Fruit fly (Drosophila melanogaster) whole organism, embryonic: Measurements from ENCODE around the gene CG13029.

ENCODE experiments used
- Adf1 ChIP-seq: fragments of 200-800 bp; sonication (Bioruptor generic); IDR thresholded peaks from 2 replicates; pipeline ENCODE4 v1.3.6; 2022; ENCODE audit warnings: missing biosample characterization, missing genetic modification characterization
- Atf-2 ChIP-seq: fragments of 200-800 bp; sonication (Bioruptor generic); optimal IDR thresholded peaks from 2 replicates; lab custom pipeline; 2016; ENCODE audit warnings: missing biosample characterization, missing genetic modification characterization
- Atf3 ChIP-seq: fragments of 200-800 bp; sonication (Bioruptor generic); optimal IDR thresholded peaks from 3 replicates; lab custom pipeline; 2016; ENCODE audit warnings: missing biosample characterization, missing genetic modification characterization
- CG10321 ChIP-seq: fragments of 200-800 bp; sonication (Bioruptor generic); IDR thresholded peaks from 2 replicates; pipeline ENCODE4 v1.3.6; 2022; ENCODE audit warnings: missing biosample characterization, missing genetic modification characterization
- CG11456 ChIP-seq: fragments of 200-800 bp; sonication (Bioruptor generic); IDR thresholded peaks from 3 replicates; pipeline ENCODE4 v1.3.6; 2022; ENCODE audit warnings: missing biosample characterization, missing genetic modification characterization
- CG11696 ChIP-seq: fragments of 200-800 bp; sonication (Bioruptor generic); IDR thresholded peaks from 2 replicates; pipeline ENCODE4 v1.3.6; 2022; ENCODE audit warnings: missing biosample characterization, missing genetic modification characterization
- CG12391 ChIP-seq: fragments of 200-800 bp; sonication (Bioruptor generic); optimal IDR thresholded peaks from 3 replicates; lab custom pipeline; 2018; ENCODE audit warnings: missing biosample characterization, mild to moderate bottlenecking, missing genetic modification characterization, moderate library complexity
- CG13424 ChIP-seq: fragments of 200-800 bp; sonication (Bioruptor generic); optimal IDR thresholded peaks from 2 replicates; lab custom pipeline; 2019; ENCODE audit warnings: missing biosample characterization, mild to moderate bottlenecking, missing genetic modification characterization, moderate library complexity
- CG14441 ChIP-seq: fragments of 200-800 bp; sonication (Bioruptor generic); IDR thresholded peaks from 2 replicates; pipeline ENCODE4 v1.3.6; 2022; ENCODE audit warnings: missing biosample characterization, missing genetic modification characterization
- CG17361 ChIP-seq: fragments of 200-800 bp; sonication (Bioruptor generic); IDR thresholded peaks from 3 replicates; pipeline ENCODE4 v1.3.6; 2022; ENCODE audit warnings: missing biosample characterization, missing genetic modification characterization
- CG2120 ChIP-seq: fragments of 200-800 bp; sonication (Bioruptor generic); optimal IDR thresholded peaks from 3 replicates; lab custom pipeline; 2016; ENCODE audit warnings: missing biosample characterization, missing genetic modification characterization
- CG3163 ChIP-seq: fragments of 200-800 bp; sonication (Bioruptor generic); optimal IDR thresholded peaks from 3 replicates; lab custom pipeline; 2016; ENCODE audit warnings: missing biosample characterization, missing genetic modification characterization
- CG32772 ChIP-seq: fragments of 200-800 bp; sonication (Bioruptor generic); IDR thresholded peaks from 2 replicates; pipeline ENCODE4 v1.3.6; 2022; ENCODE audit warnings: missing biosample characterization, missing genetic modification characterization
- CG33213 ChIP-seq: fragments of 200-800 bp; sonication (Bioruptor generic); optimal IDR thresholded peaks from 3 replicates; lab custom pipeline; 2016; ENCODE audit warnings: missing biosample characterization, missing genetic modification characterization
- CG34422 ChIP-seq: fragments of 200-800 bp; sonication (Bioruptor generic); IDR thresholded peaks from 3 replicates; pipeline ENCODE4 v1.3.6; 2022; ENCODE audit warnings: missing biosample characterization, missing genetic modification characterization
- CG4404 ChIP-seq: fragments of 200-800 bp; sonication (Bioruptor generic); IDR thresholded peaks from 2 replicates; pipeline ENCODE4 v1.3.6; 2022; ENCODE audit warnings: missing biosample characterization, missing genetic modification characterization
- CG4820 ChIP-seq: fragments of 200-800 bp; sonication (Bioruptor generic); optimal IDR thresholded peaks from 3 replicates; lab custom pipeline; 2016; ENCODE audit warnings: missing biosample characterization, missing genetic modification characterization
- CG4854 ChIP-seq: fragments of 200-800 bp; sonication (Bioruptor generic); optimal IDR thresholded peaks from 2 replicates; lab custom pipeline; 2016; ENCODE audit warnings: missing biosample characterization, missing genetic modification characterization, inconsistent platforms
- CG7928 ChIP-seq: fragments of 200-800 bp; sonication (Bioruptor generic); optimal IDR thresholded peaks from 2 replicates; lab custom pipeline; 2017; ENCODE audit warnings: missing biosample characterization, mild to moderate bottlenecking, missing genetic modification characterization
- CG7963 ChIP-seq: fragments of 200-800 bp; sonication (Bioruptor generic); IDR thresholded peaks from 3 replicates; pipeline ENCODE4 v1.3.6; 2022; ENCODE audit warnings: missing biosample characterization, missing genetic modification characterization; ENCODE audit not compliant: partially characterized antibody
- CG8478 ChIP-seq: fragments of >200 bp; optimal IDR thresholded peaks from 2 replicates; lab custom pipeline; 2018
- CG9609 ChIP-seq: fragments of 200-800 bp; sonication (Bioruptor generic); optimal IDR thresholded peaks from 3 replicates; lab custom pipeline; 2016; ENCODE audit warnings: missing biosample characterization, missing genetic modification characterization
- CG9876 ChIP-seq: fragments of 200-800 bp; sonication (Bioruptor generic); optimal IDR thresholded peaks from 2 replicates; lab custom pipeline; 2016; ENCODE audit warnings: missing biosample characterization, missing genetic modification characterization
- CG9932 ChIP-seq: fragments of 200-800 bp; sonication (Bioruptor generic); IDR thresholded peaks from 2 replicates; pipeline ENCODE4 v1.3.6; 2022; ENCODE audit warnings: missing biosample characterization, missing genetic modification characterization
- Dek ChIP-seq: fragments of 200-800 bp; sonication (Bioruptor generic); optimal IDR thresholded peaks from 3 replicates; lab custom pipeline; 2019; ENCODE audit warnings: missing biosample characterization, mild to moderate bottlenecking, missing genetic modification characterization, moderate library complexity
- Doc2 ChIP-seq: fragments of 200-800 bp; sonication (Bioruptor generic); IDR thresholded peaks from 2 replicates; pipeline ENCODE4 v1.3.6; 2022; ENCODE audit warnings: missing biosample characterization, missing genetic modification characterization
- Dref ChIP-seq: fragments of 200-800 bp; sonication (Bioruptor generic); IDR thresholded peaks from 2 replicates; pipeline ENCODE4 v1.3.6; 2022; ENCODE audit warnings: missing biosample characterization, missing genetic modification characterization
- Fer3 ChIP-seq: fragments of 200-800 bp; sonication (Bioruptor generic); optimal IDR thresholded peaks from 2 replicates; lab custom pipeline; 2018; ENCODE audit warnings: missing biosample characterization, mild to moderate bottlenecking, missing genetic modification characterization, moderate library complexity
- Med ChIP-seq: fragments of 200-800 bp; sonication (Bioruptor generic); peaks from one replicate; lab custom pipeline; 2016; ENCODE audit warnings: missing biosample characterization, missing genetic modification characterization, mild to moderate bottlenecking, inconsistent platforms, moderate library complexity
- NC2α ChIP-seq: fragments of 200-800 bp; sonication (Bioruptor generic); optimal IDR thresholded peaks from 2 replicates; lab custom pipeline; 2016; ENCODE audit warnings: missing biosample characterization, missing genetic modification characterization
- NFAT ChIP-seq: fragments of 200-800 bp; sonication (Bioruptor generic); IDR thresholded peaks from 2 replicates; pipeline ENCODE4 v1.3.6; 2022; ENCODE audit warnings: missing biosample characterization, missing genetic modification characterization
- Sin3A ChIP-seq: fragments of >200 bp; optimal IDR thresholded peaks from 2 replicates; lab custom pipeline; 2018
- Six4 ChIP-seq: fragments of 200-800 bp; sonication (Bioruptor generic); optimal IDR thresholded peaks from 2 replicates; lab custom pipeline; 2016; ENCODE audit warnings: missing biosample characterization, missing genetic modification characterization
- Trl ChIP-seq, 3 experiments: fragments of >200 bp in 2 of 3; fragments of 200-800 bp in 1 of 3; sonication (Bioruptor generic) in 1 of 3; optimal IDR thresholded peaks; 2 replicates in 1 of 3; 3 replicates in 2 of 3; lab custom pipeline; 2016 to 2017; ENCODE audit warnings: missing biosample characterization in 1 of 3, missing genetic modification characterization in 1 of 3
- ab ChIP-seq: fragments of 200-800 bp; sonication (Bioruptor generic); optimal IDR thresholded peaks from 2 replicates; lab custom pipeline; 2016; ENCODE audit warnings: missing biosample characterization, missing genetic modification characterization
- br ChIP-seq: fragments of >200 bp; optimal IDR thresholded peaks from 2 replicates; lab custom pipeline; 2017
- cato ChIP-seq: fragments of 200-800 bp; sonication (Bioruptor generic); optimal IDR thresholded peaks from 2 replicates; lab custom pipeline; 2016; ENCODE audit warnings: missing biosample characterization, missing genetic modification characterization, borderline replicate concordance
- cwo ChIP-seq: fragments of 200-800 bp; sonication (Bioruptor generic); optimal IDR thresholded peaks from 3 replicates; lab custom pipeline; 2017; ENCODE audit warnings: missing biosample characterization, missing genetic modification characterization, mild to moderate bottlenecking, moderate library complexity, missing genetic modification reagents
- dpn ChIP-seq, 2 experiments: fragments of 200-800 bp; sonication (Bioruptor generic); optimal IDR thresholded peaks; 3 replicates each; lab custom pipeline; 2016; ENCODE audit warnings: missing biosample characterization in 2 of 2, missing genetic modification characterization in 2 of 2
- ems ChIP-seq: fragments of 200-800 bp; sonication (Bioruptor generic); optimal IDR thresholded peaks from 3 replicates; lab custom pipeline; 2016; ENCODE audit warnings: missing biosample characterization, missing genetic modification characterization
- fd96Cb ChIP-seq: fragments of 200-800 bp; sonication (Bioruptor generic); optimal IDR thresholded peaks from 2 replicates; lab custom pipeline; 2018; ENCODE audit warnings: missing biosample characterization, mild to moderate bottlenecking, missing genetic modification characterization, moderate library complexity
- gsb-n ChIP-seq: fragments of 200-800 bp; sonication (Bioruptor generic); optimal IDR thresholded peaks from 3 replicates; lab custom pipeline; 2018; ENCODE audit warnings: missing biosample characterization, mild to moderate bottlenecking, missing genetic modification characterization
- insv ChIP-seq, 2 experiments: fragments of 200-800 bp; sonication (Bioruptor generic); optimal IDR thresholded peaks; 3 replicates each; lab custom pipeline; 2016 to 2018; ENCODE audit warnings: missing biosample characterization in 2 of 2, missing genetic modification characterization in 2 of 2
- nau ChIP-seq: fragments of 200-800 bp; sonication (Bioruptor generic); optimal IDR thresholded peaks from 3 replicates; lab custom pipeline; 2017; ENCODE audit warnings: missing biosample characterization, mild to moderate bottlenecking, missing genetic modification characterization, missing genetic modification reagents
- sens ChIP-seq: fragments of 200-800 bp; sonication (Bioruptor generic); peaks from one replicate; lab custom pipeline; 2016; ENCODE audit warnings: missing biosample characterization, missing genetic modification characterization
- sim ChIP-seq: fragments of 200-800 bp; sonication (Bioruptor generic); IDR thresholded peaks from 2 replicates; pipeline ENCODE4 v1.3.6; 2022; ENCODE audit warnings: missing biosample characterization, missing genetic modification characterization
- toy ChIP-seq: fragments of 200-800 bp; sonication (Bioruptor generic); IDR thresholded peaks from 2 replicates; pipeline ENCODE4 v1.3.6; 2022; ENCODE audit warnings: missing biosample characterization, missing genetic modification characterization
- trh ChIP-seq: fragments of 200-800 bp; sonication (Bioruptor generic); optimal IDR thresholded peaks from 2 replicates; lab custom pipeline; 2016; ENCODE audit warnings: missing biosample characterization, missing genetic modification characterization
- unc-4 ChIP-seq: fragments of 200-800 bp; sonication (Bioruptor generic); IDR thresholded peaks from 2 replicates; pipeline ENCODE4 v1.3.6; 2022; ENCODE audit warnings: missing biosample characterization, missing genetic modification characterization; ENCODE audit not compliant: partially characterized antibody
- zen2 ChIP-seq: fragments of 200-800 bp; sonication (Bioruptor generic); IDR thresholded peaks from 3 replicates; pipeline ENCODE4 v1.3.6; 2022; ENCODE audit warnings: missing biosample characterization, missing genetic modification characterization; ENCODE audit not compliant: partially characterized antibody
- zfh2 ChIP-seq: fragments of 200-800 bp; sonication (Bioruptor generic); optimal IDR thresholded peaks from 2 replicates; lab custom pipeline; 2016; ENCODE audit warnings: missing biosample characterization, missing genetic modification characterization

The CG13029 gene

dm6 chr3L:16853533-16854386 lies 6.7 kb upstream of the CG13029 start, which contains the start of gene sina (continued):
- peak; percentile 98 for TF ChIP-seq Dref (GFP tag; lab: Robert Waterston, UW)
- no peak; the same call in 2 of the 3 replicates for TF ChIP-seq CG17361 (GFP tag; lab: Robert Waterston, UW)
- TF ChIP-seq CG7963 (GFP tag; lab: Robert Waterston, UW): peak; percentile 86
- peak; percentile 54; the same call in 1 of the 3 replicates for TF ChIP-seq CG34422 (GFP tag; lab: Robert Waterston, UW)
- TF ChIP-seq CG8478 (lab: Kevin White, UChicago): no peak
- no peak for TF ChIP-seq CG7928 (GFP tag; lab: Kevin White, UChicago)
- peak; percentile 61 for TF ChIP-seq CG33213 (GFP tag; lab: Kevin White, UChicago)
- no peak for TF ChIP-seq cato (GFP tag; lab: Kevin White, UChicago)
- TF ChIP-seq CG3163 (GFP tag; lab: Kevin White, UChicago): no peak
- no peak for TF ChIP-seq Atf3 (GFP tag; lab: Kevin White, UChicago)
- no peak for TF ChIP-seq ab
- peak; percentile 5; the same call in 1 of the 3 replicates for TF ChIP-seq zen2 (GFP tag; lab: Robert Waterston, UW)
- no peak for TF ChIP-seq zfh2
- peak; percentile 2 for TF ChIP-seq Dek (tag; lab: Kevin White, UChicago)
- TF ChIP-seq nau (GFP tag; lab: Kevin White, UChicago): no peak
- TF ChIP-seq CG2120: peak; percentile 35
- no peak for TF ChIP-seq fd96Cb (tag; lab: Kevin White, UChicago)
- no peak for TF ChIP-seq NC2α (GFP tag; lab: Kevin White, UChicago)
- TF ChIP-seq CG4854: no peak
- no peak for TF ChIP-seq Six4
- no peak for TF ChIP-seq CG9609 (GFP tag; lab: Kevin White, UChicago)
- no peak for TF ChIP-seq Atf-2 (GFP tag; lab: Kevin White, UChicago)
- peak; percentile 7 for TF ChIP-seq CG4820 (GFP tag; lab: Kevin White, UChicago)
- TF ChIP-seq NFAT (GFP tag; lab: Robert Waterston, UW): no peak
- TF ChIP-seq trh (GFP tag; lab: Kevin White, UChicago): no peak
- no peak for TF ChIP-seq toy (GFP tag; lab: Robert Waterston, UW)
- no peak for TF ChIP-seq br (lab: Kevin White, UChicago)
- TF ChIP-seq Fer3 (tag; lab: Kevin White, UChicago): no peak
- no peak for TF ChIP-seq CG11696 (GFP tag; lab: Robert Waterston, UW)
- peak; percentile 91 for TF ChIP-seq Med (GFP tag; lab: Kevin White, UChicago)
- no peak for TF ChIP-seq CG32772 (GFP tag; lab: Robert Waterston, UW)
- no peak for TF ChIP-seq cwo (GFP tag; lab: Kevin White, UChicago)
- TF ChIP-seq Doc2: no peak
- no peak for TF ChIP-seq CG14441 (GFP tag; lab: Robert Waterston, UW)
- no peak for TF ChIP-seq Trl (optimal IDR thresholded peaks at IDR 0.05; lab: Kevin White, UChicago)
- no peak for TF ChIP-seq Trl (GFP tag; optimal IDR thresholded peaks at IDR 0.05; lab: Kevin White, UChicago)
- no peak for TF ChIP-seq CG10321
- TF ChIP-seq CG13424 (tag; lab: Kevin White, UChicago): peak; percentile 35
- TF ChIP-seq unc-4 (GFP tag; lab: Robert Waterston, UW): peak; percentile 76
- TF ChIP-seq sens (GFP tag; lab: Kevin White, UChicago): peak; percentile 79
- TF ChIP-seq Adf1 (GFP tag; lab: Robert Waterston, UW): no peak
- TF ChIP-seq Sin3A (lab: Kevin White, UChicago): peak; percentile 4
- TF ChIP-seq CG9876 (GFP tag; lab: Kevin White, UChicago): no peak
- TF ChIP-seq ems (GFP tag; lab: Kevin White, UChicago): no peak
- peak in 1 of 2 experiments; percentile 20 for TF ChIP-seq insv (GFP tag; optimal IDR thresholded peaks at IDR 0.05; lab: Kevin White, UChicago)
- no peak for TF ChIP-seq CG4404 (GFP tag; lab: Robert Waterston, UW)
- peak in 1 of 2 experiments; percentile 18 for TF ChIP-seq dpn (GFP tag; optimal IDR thresholded peaks at IDR 0.05; lab: Kevin White, UChicago)
- peak; percentile 63 for TF ChIP-seq CG12391
- TF ChIP-seq gsb-n: no peak
- no peak for TF ChIP-seq sim (GFP tag; lab: Robert Waterston, UW)
- TF ChIP-seq CG11456 (GFP tag; lab: Robert Waterston, UW): no peak
- TF ChIP-seq CG9932 (GFP tag; lab: Robert Waterston, UW): no peak
